Fruit fly (Drosophila melanogaster) whole organism, embryonic: Measurements from ENCODE around the gene QIL1.

Experiments
- CG10267 ChIP-seq: fragments of 200-800 bp; sonication (Bioruptor generic); optimal IDR thresholded peaks from 2 replicates; lab custom pipeline; 2018; ENCODE audit warnings: missing biosample characterization, mild to moderate bottlenecking, missing genetic modification characterization, moderate library complexity
- CG11560 ChIP-seq: fragments of 200-800 bp; sonication (Bioruptor generic); IDR thresholded peaks from 3 replicates; pipeline ENCODE4 v1.3.6; 2022; ENCODE audit warnings: missing biosample characterization, missing genetic modification characterization
- CG12391 ChIP-seq: fragments of 200-800 bp; sonication (Bioruptor generic); optimal IDR thresholded peaks from 3 replicates; lab custom pipeline; 2018; ENCODE audit warnings: missing biosample characterization, mild to moderate bottlenecking, missing genetic modification characterization, moderate library complexity
- CG13624 ChIP-seq: fragments of 200-800 bp; sonication (Bioruptor generic); optimal IDR thresholded peaks from 2 replicates; lab custom pipeline; 2016; ENCODE audit warnings: missing biosample characterization, missing genetic modification characterization
- CG14667 ChIP-seq: fragments of 200-800 bp; sonication (Bioruptor generic); IDR thresholded peaks from 2 replicates; pipeline ENCODE4 v1.3.6; 2022; ENCODE audit warnings: missing biosample characterization, missing genetic modification characterization
- CG15269 ChIP-seq: fragments of 200-800 bp; sonication (Bioruptor generic); optimal IDR thresholded peaks from 2 replicates; lab custom pipeline; 2018; ENCODE audit warnings: missing biosample characterization, mild to moderate bottlenecking, missing genetic modification characterization, moderate library complexity
- CG17328 ChIP-seq: fragments of 200-800 bp; sonication (Bioruptor generic); IDR thresholded peaks from 2 replicates; pipeline ENCODE4 v1.3.6; 2022; ENCODE audit warnings: missing biosample characterization, missing genetic modification characterization
- CG17385 ChIP-seq: fragments of 200-800 bp; sonication (Bioruptor generic); optimal IDR thresholded peaks from 3 replicates; lab custom pipeline; 2018; ENCODE audit warnings: missing biosample characterization, mild to moderate bottlenecking, missing genetic modification characterization
- CG1832 ChIP-seq: fragments of 200-800 bp; sonication (Bioruptor generic); optimal IDR thresholded peaks from 2 replicates; lab custom pipeline; 2017; ENCODE audit warnings: missing biosample characterization, mild to moderate bottlenecking, missing genetic modification characterization, inconsistent platforms
- CG2120 ChIP-seq: fragments of 200-800 bp; sonication (Bioruptor generic); optimal IDR thresholded peaks from 3 replicates; lab custom pipeline; 2016; ENCODE audit warnings: missing biosample characterization, missing genetic modification characterization
- CG2712 ChIP-seq: fragments of 200-800 bp; optimal IDR thresholded peaks from 3 replicates; lab custom pipeline; 2019; ENCODE audit warnings: missing biosample characterization, mild to moderate bottlenecking, missing genetic modification characterization, moderate library complexity
- CG31441 ChIP-seq: fragments of 200-800 bp; sonication (Bioruptor generic); IDR thresholded peaks from 2 replicates; pipeline ENCODE4 v1.3.6; 2022; ENCODE audit warnings: missing biosample characterization, missing genetic modification characterization
- CG43689 ChIP-seq: fragments of 200-800 bp; sonication (Bioruptor generic); IDR thresholded peaks from 2 replicates; pipeline ENCODE4 v1.3.6; 2022; ENCODE audit warnings: missing biosample characterization, missing genetic modification characterization
- CG6175 ChIP-seq: fragments of 200-800 bp; sonication (Bioruptor generic); IDR thresholded peaks from 3 replicates; pipeline ENCODE4 v1.3.6; 2022; ENCODE audit warnings: missing biosample characterization, missing genetic modification characterization
- CG6683 ChIP-seq: fragments of 200-800 bp; sonication (Bioruptor generic); optimal IDR thresholded peaks from 2 replicates; lab custom pipeline; 2017; ENCODE audit warnings: missing biosample characterization, mild to moderate bottlenecking, missing genetic modification characterization, missing genetic modification reagents
- CG7372 ChIP-seq: fragments of 200-800 bp; sonication (Bioruptor generic); IDR thresholded peaks from 2 replicates; pipeline ENCODE4 v1.3.6; 2022; ENCODE audit warnings: missing biosample characterization, missing genetic modification characterization
- CG8290 ChIP-seq, 3 experiments: fragments of 200-800 bp; sonication (Bioruptor generic); optimal IDR thresholded peaks; 2 replicates each; lab custom pipeline; 2016 to 2019; ENCODE audit warnings: missing biosample characterization in 3 of 3, missing genetic modification characterization in 3 of 3, mild to moderate bottlenecking in 2 of 3, moderate library complexity in 1 of 3
- CG8478 ChIP-seq: fragments of >200 bp; optimal IDR thresholded peaks from 2 replicates; lab custom pipeline; 2018
- CG9932 ChIP-seq: fragments of 200-800 bp; sonication (Bioruptor generic); IDR thresholded peaks from 2 replicates; pipeline ENCODE4 v1.3.6; 2022; ENCODE audit warnings: missing biosample characterization, missing genetic modification characterization
- Dfd ChIP-seq, 2 experiments: fragments of >200 bp; optimal IDR thresholded peaks; 2 replicates each; lab custom pipeline; 2017; ENCODE audit warnings: missing biosample characterization in 2 of 2, missing genetic modification characterization in 2 of 2
- Ets97D ChIP-seq: fragments of 200-800 bp; sonication (Bioruptor generic); optimal IDR thresholded peaks from 3 replicates; lab custom pipeline; 2016; ENCODE audit warnings: missing biosample characterization, missing genetic modification characterization
- GATAe ChIP-seq: fragments of 200-800 bp; sonication (Bioruptor generic); conservative IDR thresholded peaks from 2 replicates; pipeline ENCODE4 v1.3.6; 2022; ENCODE audit warnings: missing biosample characterization, missing genetic modification characterization
- H2.0 ChIP-seq: fragments of 200-800 bp; sonication (Bioruptor generic); IDR thresholded peaks from 2 replicates; pipeline ENCODE4 v1.3.6; 2022; ENCODE audit warnings: missing biosample characterization, missing genetic modification characterization
- Hand ChIP-seq: fragments of 200-800 bp; sonication (Bioruptor generic); optimal IDR thresholded peaks from 2 replicates; lab custom pipeline; 2017; ENCODE audit warnings: mild to moderate bottlenecking, missing biosample characterization, missing genetic modification reagents, missing genetic modification characterization
- Lpt ChIP-seq: fragments of >200 bp; optimal IDR thresholded peaks from 2 replicates; lab custom pipeline; 2018; ENCODE audit warnings: missing biosample characterization, missing genetic modification characterization
- MBD-R2 ChIP-seq: fragments of 200-800 bp; sonication (Bioruptor generic); IDR thresholded peaks from 2 replicates; pipeline ENCODE4 v1.3.6; 2022; ENCODE audit warnings: missing biosample characterization, missing genetic modification characterization
- MTF-1 ChIP-seq: fragments of 200-800 bp; sonication (Bioruptor generic); optimal IDR thresholded peaks from 2 replicates; lab custom pipeline; 2018; ENCODE audit warnings: missing biosample characterization, mild to moderate bottlenecking, missing genetic modification characterization, borderline replicate concordance
- Mes4 ChIP-seq: fragments of 200-800 bp; sonication (Bioruptor generic); optimal IDR thresholded peaks from 2 replicates; lab custom pipeline; 2016; ENCODE audit warnings: missing biosample characterization, missing genetic modification characterization
- Nf-YA ChIP-seq: fragments of 200-800 bp; sonication (Bioruptor generic); IDR thresholded peaks from 2 replicates; pipeline ENCODE4 v1.3.6; 2022; ENCODE audit warnings: missing biosample characterization, missing genetic modification characterization
- PHDP ChIP-seq: fragments of 200-800 bp; sonication (Bioruptor generic); optimal IDR thresholded peaks from 3 replicates; lab custom pipeline; 2018; ENCODE audit warnings: missing biosample characterization, mild to moderate bottlenecking, missing genetic modification characterization, moderate library complexity
- Side ChIP-seq: fragments of 200-800 bp; sonication (Bioruptor generic); optimal IDR thresholded peaks from 2 replicates; lab custom pipeline; 2016; ENCODE audit warnings: missing biosample characterization, missing genetic modification characterization
- TFAM ChIP-seq: fragments of 200-800 bp; sonication (Bioruptor generic); optimal IDR thresholded peaks from 2 replicates; lab custom pipeline; 2017; ENCODE audit warnings: missing biosample characterization, missing genetic modification characterization, inconsistent platforms
- YL-1 ChIP-seq: fragments of 200-800 bp; sonication (Bioruptor generic); optimal IDR thresholded peaks from 3 replicates; lab custom pipeline; 2017; ENCODE audit warnings: missing biosample characterization, mild to moderate bottlenecking, missing genetic modification characterization
- aop ChIP-seq: fragments of 200-800 bp; sonication (Bioruptor generic); IDR thresholded peaks from 2 replicates; pipeline ENCODE4 v1.3.6; 2022; ENCODE audit warnings: missing biosample characterization, missing genetic modification characterization
- bcd ChIP-seq: fragments of 200-800 bp; sonication (Bioruptor generic); optimal IDR thresholded peaks from 2 replicates; lab custom pipeline; 2017; ENCODE audit warnings: missing biosample characterization, mild to moderate bottlenecking, missing genetic modification characterization
- br ChIP-seq: fragments of >200 bp; optimal IDR thresholded peaks from 2 replicates; lab custom pipeline; 2017
- btn ChIP-seq: fragments of 200-800 bp; sonication (Bioruptor generic); optimal IDR thresholded peaks from 2 replicates; lab custom pipeline; 2016; ENCODE audit warnings: missing biosample characterization, missing genetic modification characterization
- cas ChIP-seq: fragments of 200-800 bp; sonication (Bioruptor generic); IDR thresholded peaks from 2 replicates; pipeline ENCODE4 v1.3.6; 2022; ENCODE audit warnings: missing biosample characterization, missing genetic modification characterization
- chif ChIP-seq, 2 experiments: fragments of 200-800 bp; sonication (Bioruptor generic); optimal IDR thresholded peaks; 3 replicates each; lab custom pipeline; 2016; ENCODE audit warnings: missing biosample characterization in 2 of 2, missing genetic modification characterization in 2 of 2
- chinmo ChIP-seq: fragments of 200-800 bp; sonication (Bioruptor generic); IDR thresholded peaks from 4 replicates; pipeline ENCODE4 v1.3.6; 2022; ENCODE audit warnings: missing biosample characterization, missing genetic modification characterization; ENCODE audit not compliant: partially characterized antibody
- chn ChIP-seq: fragments of 200-800 bp; sonication (Bioruptor generic); optimal IDR thresholded peaks from 2 replicates; lab custom pipeline; 2016; ENCODE audit warnings: missing biosample characterization, missing genetic modification characterization
- da ChIP-seq: fragments of 200-800 bp; sonication (Bioruptor generic); optimal IDR thresholded peaks from 2 replicates; lab custom pipeline; 2016; ENCODE audit warnings: missing biosample characterization, missing genetic modification characterization
- en ChIP-seq: fragments of 200-800 bp; sonication (Bioruptor generic); optimal IDR thresholded peaks from 2 replicates; lab custom pipeline; 2016; ENCODE audit warnings: missing biosample characterization, missing genetic modification characterization
- fd102C ChIP-seq: fragments of 200-800 bp; sonication (Bioruptor generic); optimal IDR thresholded peaks from 2 replicates; lab custom pipeline; 2018; ENCODE audit warnings: missing biosample characterization, mild to moderate bottlenecking, missing genetic modification characterization, moderate library complexity
- ftz-f1 ChIP-seq: fragments of 200-800 bp; sonication (Bioruptor generic); optimal IDR thresholded peaks from 2 replicates; lab custom pipeline; 2016; ENCODE audit warnings: missing biosample characterization, missing genetic modification characterization
- lbe ChIP-seq: fragments of 200-800 bp; sonication (Bioruptor generic); optimal IDR thresholded peaks from 2 replicates; lab custom pipeline; 2016; ENCODE audit warnings: missing biosample characterization, mild to moderate bottlenecking, missing genetic modification characterization
- lola ChIP-seq, 3 experiments: fragments of >200 bp in 2 of 3; fragments of 200-800 bp in 1 of 3; sonication (Bioruptor generic) in 1 of 3; optimal IDR thresholded peaks; 2 replicates each; lab custom pipeline; 2017 to 2019; ENCODE audit warnings: missing biosample characterization in 3 of 3, missing genetic modification characterization in 3 of 3, mild to moderate bottlenecking in 1 of 3, moderate library complexity in 1 of 3
- mirr ChIP-seq: fragments of 200-800 bp; sonication (Bioruptor generic); optimal IDR thresholded peaks from 3 replicates; lab custom pipeline; 2018; ENCODE audit warnings: missing biosample characterization, mild to moderate bottlenecking, missing genetic modification characterization
- nerfin-2 ChIP-seq: fragments of 200-800 bp; sonication (Bioruptor generic); IDR thresholded peaks from 2 replicates; pipeline ENCODE4 v1.3.6; 2022; ENCODE audit warnings: missing biosample characterization, missing genetic modification characterization; ENCODE audit not compliant: partially characterized antibody
- unc-4 ChIP-seq: fragments of 200-800 bp; sonication (Bioruptor generic); IDR thresholded peaks from 2 replicates; pipeline ENCODE4 v1.3.6; 2022; ENCODE audit warnings: missing biosample characterization, missing genetic modification characterization; ENCODE audit not compliant: partially characterized antibody
- yki ChIP-seq: fragments of >200 bp; optimal IDR thresholded peaks from 3 replicates; lab custom pipeline; 2018

The QIL1 gene

DNA sequence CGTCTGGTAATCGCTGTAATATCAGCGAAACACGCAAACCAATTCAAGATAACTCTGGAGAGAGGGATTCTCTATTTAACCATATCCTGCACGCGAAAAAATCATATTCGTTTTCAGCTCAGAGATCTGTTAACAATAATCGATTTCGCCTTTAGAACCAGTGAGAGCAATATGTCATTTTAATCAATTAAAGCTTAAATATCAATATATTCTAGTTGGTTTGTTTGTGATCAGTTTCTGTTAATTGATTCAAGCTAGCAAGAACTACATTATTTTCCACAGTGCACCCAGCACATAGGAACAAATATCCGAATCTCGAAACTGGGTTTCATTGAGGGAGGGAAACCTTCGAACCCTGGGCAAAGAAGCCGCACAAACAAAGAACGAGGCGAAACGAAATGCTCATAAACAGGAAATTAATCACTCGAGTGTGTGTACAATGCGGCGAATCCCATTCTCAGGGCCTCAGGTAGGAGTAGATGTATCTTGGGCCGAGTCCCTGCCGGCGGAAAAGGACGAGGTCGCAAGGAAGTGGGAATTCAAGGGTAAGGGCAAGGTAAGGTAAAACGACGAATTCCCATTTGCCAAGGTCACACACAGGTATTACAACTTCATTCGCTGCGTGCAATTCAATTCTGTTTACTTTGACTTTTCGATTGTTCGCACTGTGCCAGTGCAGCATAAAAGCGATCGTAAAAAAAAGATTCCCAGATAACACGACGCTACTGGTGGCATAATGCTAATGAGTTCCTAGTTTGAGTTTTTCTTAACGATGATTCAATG is 49.6 kb upstream of the QIL1 start (continued):
- TF ChIP-seq nerfin-2 (GFP tag; lab: Robert Waterston, UW) (no peak), br (lab: Kevin White, UChicago) (no peak), fd102C (GFP tag; lab: Kevin White, UChicago) (peak; percentile 96), CG17328 (GFP tag; lab: Robert Waterston, UW) (peak; percentile 62; the same call in 1 of the 2 replicates), CG6683 (GFP tag; lab: Kevin White, UChicago) (no peak), CG8290 (GFP tag; optimal IDR thresholded peaks at IDR 0.05; lab: Kevin White, UChicago) (peak; percentile 46), CG8290 (tag; optimal IDR thresholded peaks at IDR 0.05; lab: Kevin White, UChicago) (no peak), CG13624 (no peak), Side (GFP tag; lab: Kevin White, UChicago) (peak; percentile 27), mirr (GFP tag; lab: Kevin White, UChicago) (no peak), da (GFP tag; lab: Kevin White, UChicago) (no peak), CG31441 (GFP tag; lab: Robert Waterston, UW) (peak; percentile 55), aop (GFP tag; lab: Robert Waterston, UW) (no peak), Dfd (GFP tag; optimal IDR thresholded peaks at IDR 0.05; lab: Kevin White, UChicago) (no peak), CG1832 (GFP tag; lab: Kevin White, UChicago) (no peak), CG14667 (GFP tag; lab: Robert Waterston, UW) (no peak), Ets97D (GFP tag; lab: Kevin White, UChicago) (no peak), CG6175 (GFP tag; lab: Robert Waterston, UW) (no peak), CG17385 (GFP tag; lab: Kevin White, UChicago) (peak; percentile 12), CG43689 (no peak), PHDP (tag; lab: Kevin White, UChicago) (no peak), lola (GFP tag; optimal IDR thresholded peaks at IDR 0.05; lab: Kevin White, UChicago) (peak in 1 of 3 experiments; percentile 86), Lpt (GFP tag; lab: Kevin White, UChicago) (peak; percentile 82), chinmo (no peak), en (GFP tag; lab: Kevin White, UChicago) (no peak), CG7372 (GFP tag; lab: Robert Waterston, UW) (no peak), chn (peak; percentile 65), CG9932 (no peak), CG15269 (tag; lab: Kevin White, UChicago) (no peak), GATAe (no peak), CG8478 (lab: Kevin White, UChicago) (no peak), CG2120 (GFP tag; lab: Kevin White, UChicago) (peak; percentile 40), CG11560 (no peak), CG10267 (tag; lab: Kevin White, UChicago) (peak; percentile 75), ftz-f1 (GFP tag; lab: Kevin White, UChicago) (no peak), bcd (no peak), Nf-YA (GFP tag; lab: Robert Waterston, UW) (no peak), Mes4 (GFP tag; lab: Kevin White, UChicago) (peak; percentile 42), CG12391 (peak; percentile 67), unc-4 (GFP tag; lab: Robert Waterston, UW) (no peak), Hand (no peak), yki (no peak), btn (GFP tag; lab: Kevin White, UChicago) (no peak), lbe (no peak), TFAM (GFP tag; lab: Kevin White, UChicago) (no peak), MBD-R2 (GFP tag; lab: Robert Waterston, UW) (no peak; the same call in 1 of the 2 replicates), CG2712 (peak; percentile 82), cas (GFP tag; lab: Robert Waterston, UW) (no peak), chif (GFP tag; optimal IDR thresholded peaks at IDR 0.05; lab: Kevin White, UChicago) (peak; percentile 32 to 70), YL-1 (GFP tag; lab: Kevin White, UChicago) (no peak), H2.0 (GFP tag; lab: Robert Waterston, UW) (no peak), MTF-1 (GFP tag; lab: Kevin White, UChicago) (peak; percentile 24)
